Fruit fly (Drosophila melanogaster): ENCODE measurements around the gene Tap42.

The Tap42 gene

DNA sequence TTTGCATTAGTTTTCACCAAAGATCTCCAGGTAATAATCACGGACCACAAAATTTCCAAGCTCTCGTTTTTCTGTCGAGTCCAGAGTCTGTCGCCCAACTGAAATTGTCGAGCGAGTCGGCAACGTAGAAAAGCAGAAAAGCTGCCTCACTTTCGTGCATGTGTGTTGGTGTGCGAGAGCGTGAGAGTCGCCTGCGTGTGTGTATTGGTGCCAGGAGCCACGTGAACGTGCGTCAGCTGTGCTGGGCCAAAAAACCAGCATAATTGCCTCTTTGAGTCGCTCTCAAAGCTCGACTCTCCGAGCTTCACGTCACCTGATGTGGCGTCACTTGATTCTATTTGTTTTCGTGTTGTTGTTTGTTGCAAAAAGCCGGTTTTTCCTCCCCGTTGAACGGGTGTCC lies 36.4 kb upstream of the Tap42 start, which contains the start of gene hbt:
hbt (minus strand) TSS at position 101 of the 400 bp plus-strand sequence.
- TF ChIP-seq crp (GFP tag; optimal IDR thresholded peaks at IDR 0.05): peak in 1 of 2 experiments; percentile 29
- TF ChIP-seq BtbVII (GFP tag; optimal IDR thresholded peaks at IDR 0.05): no peak
- TF ChIP-seq Trl (optimal IDR thresholded peaks at IDR 0.05): peak; percentile 24 to 54
- TF ChIP-seq Trl (GFP tag; optimal IDR thresholded peaks at IDR 0.05): no peak
- TF ChIP-seq exex (tag; optimal IDR thresholded peaks at IDR 0.05): no peak
- TF ChIP-seq ERR (GFP tag; optimal IDR thresholded peaks at IDR 0.05): no peak
- TF ChIP-seq abd-A (tag; optimal IDR thresholded peaks at IDR 0.05): peak; percentile 27
- peak; percentile 26; the same call in 1 of the 2 replicates for TF ChIP-seq sna (GFP tag; IDR thresholded peaks at IDR 0.05; ENCODE audit: partially characterized antibody)
- TF ChIP-seq cg (GFP tag; optimal IDR thresholded peaks at IDR 0.05): peak; percentile 46

DNA sequence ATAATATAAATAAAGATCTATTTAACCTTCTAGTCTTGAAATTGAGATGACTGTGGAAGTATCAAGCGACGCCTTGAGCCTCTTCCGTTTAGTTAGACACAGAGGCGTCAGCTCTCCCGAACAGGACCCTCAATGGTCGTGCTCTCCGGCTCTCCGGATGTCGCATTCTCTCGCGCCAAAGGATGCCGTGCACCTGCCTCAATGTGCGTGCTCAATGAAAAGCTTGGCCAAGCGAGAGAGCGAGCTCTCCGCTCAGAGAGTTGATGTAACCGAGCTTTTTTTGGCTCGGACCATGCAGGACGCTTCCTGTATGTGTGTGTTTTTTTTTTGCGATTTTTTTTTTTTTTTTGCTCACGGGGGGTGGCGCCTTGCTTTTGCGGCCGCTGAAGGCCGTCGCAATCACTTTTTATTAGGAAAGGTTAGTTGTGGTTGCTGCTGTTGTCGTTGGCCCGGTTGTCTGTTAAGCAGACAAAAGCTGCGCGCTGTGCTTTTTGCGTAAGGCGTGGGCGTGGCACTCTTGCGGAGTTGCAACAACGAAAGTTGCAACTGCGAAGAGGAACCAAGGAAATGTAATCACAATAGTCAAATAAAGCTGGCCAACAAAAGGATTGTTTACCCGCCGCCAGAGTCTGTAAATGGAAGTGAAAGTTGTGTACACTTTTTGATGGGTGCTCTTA lies 35.4 kb upstream of the Tap42 start:
- no peak for TF ChIP-seq ham (GFP tag; IDR thresholded peaks at IDR 0.05)
- TF ChIP-seq CG34422 (GFP tag; IDR thresholded peaks at IDR 0.05): peak; percentile 56; the same call in 1 of the 3 replicates
- no peak for TF ChIP-seq sd (tag; optimal IDR thresholded peaks at IDR 0.05)
- no peak for TF ChIP-seq CG17385 (GFP tag; optimal IDR thresholded peaks at IDR 0.05)
- no peak for TF ChIP-seq CG6791 (GFP tag; IDR thresholded peaks at IDR 0.05; ENCODE audit: partially characterized antibody)
- TF ChIP-seq Trl (optimal IDR thresholded peaks at IDR 0.05): peak; percentile 42 to 68
- TF ChIP-seq Trl (GFP tag; optimal IDR thresholded peaks at IDR 0.05): no peak
- TF ChIP-seq CG13894 (tag; optimal IDR thresholded peaks at IDR 0.05): no peak
- 0 out of 4 replicates have a peak, but pooled peaks have one; percentile 23 for TF ChIP-seq chinmo (GFP tag; IDR thresholded peaks at IDR 0.05; ENCODE audit: partially characterized antibody)
- TF ChIP-seq Ets65A (GFP tag): peak; percentile 71
- TF ChIP-seq CG18011 (GFP tag; optimal IDR thresholded peaks at IDR 0.05): peak; percentile 94

- TF ChIP-seq amos (GFP tag; IDR thresholded peaks at IDR 0.05; ENCODE audit: partially characterized antibody) (peak; percentile 28; the same call in 1 of the 2 replicates), ftz-f1 (GFP tag; optimal IDR thresholded peaks at IDR 0.05) (peak; percentile 13), CG9437 (GFP tag; optimal IDR thresholded peaks at IDR 0.05) (peak; percentile 99), CG31365 (tag; optimal IDR thresholded peaks at IDR 0.05) (peak; percentile 73), Myb (GFP tag; optimal IDR thresholded peaks at IDR 0.05) (peak; percentile 80), CG17802 (tag; optimal IDR thresholded peaks at IDR 0.05) (no peak), CG7357 (GFP tag; IDR thresholded peaks at IDR 0.05) (no peak), MTF-1 (GFP tag; optimal IDR thresholded peaks at IDR 0.05; ENCODE audit: borderline replicate concordance) (no peak), sqz (GFP tag; optimal IDR thresholded peaks at IDR 0.05) (no peak), CG13287 (GFP tag; IDR thresholded peaks at IDR 0.05; ENCODE audit: partially characterized antibody) (peak; percentile 33; the same call in 1 of the 2 replicates), gfzf (GFP tag; optimal IDR thresholded peaks at IDR 0.05) (no peak), CTCF (GFP tag; optimal IDR thresholded peaks at IDR 0.05) (peak; percentile 57)
Measured at dm6 chr2L:13332736-13333135, 34.7 kb upstream of the Tap42 start.

- TF ChIP-seq ab (GFP tag; optimal IDR thresholded peaks at IDR 0.05) (no peak), CG10267 (tag; optimal IDR thresholded peaks at IDR 0.05) (no peak), CG8290 (GFP tag; optimal IDR thresholded peaks at IDR 0.05) (no peak), CG8290 (tag; optimal IDR thresholded peaks at IDR 0.05) (no peak), Aef1 (GFP tag; IDR thresholded peaks at IDR 0.05) (no peak), CG33213 (GFP tag; optimal IDR thresholded peaks at IDR 0.05) (no peak), sna (GFP tag; IDR thresholded peaks at IDR 0.05; ENCODE audit: partially characterized antibody) (no peak), az2 (GFP tag; optimal IDR thresholded peaks at IDR 0.05) (no peak), z (GFP tag; IDR thresholded peaks at IDR 0.05) (no peak), eyg (GFP tag; optimal IDR thresholded peaks at IDR 0.05) (no peak), Scr (GFP tag; IDR thresholded peaks at IDR 0.05; ENCODE audit: partially characterized antibody) (no peak), CG1233 (GFP tag; optimal IDR thresholded peaks at IDR 0.05) (no peak), CG6683 (GFP tag; optimal IDR thresholded peaks at IDR 0.05) (no peak), CG18764 (GFP tag; optimal IDR thresholded peaks at IDR 0.05) (no peak), Mad (GFP tag; optimal IDR thresholded peaks at IDR 0.05) (no peak), CG7357 (GFP tag; IDR thresholded peaks at IDR 0.05) (no peak)
Measured at dm6 chr2L:13347473-13347872, 19.9 kb upstream of the Tap42 start, which contains the start of gene CG16826. Gene CG16826, plus strand, starts transcription at chr2L:13347773.
